Worm (Caenorhabditis elegans) whole organism, young adult: ENCODE measurements around the gene elp-1.

Experiments used
- B0035.1 ChIP-seq: sonication (generic microtip); optimal IDR thresholded peaks from 2 replicates; lab custom pipeline; 2016; ENCODE audit warnings: missing genetic modification characterization, mild to moderate bottlenecking, missing compliant biosample characterization, missing genotype, missing genetic modification reagents
- C17E4.6 ChIP-seq: fragments of 200-800 bp; sonication (Bioruptor generic); IDR thresholded peaks from 2 replicates; pipeline ENCODE4 v1.3.6; 2022; ENCODE audit warnings: missing genetic modification reagents, missing genetic modification characterization, missing compliant biosample characterization
- F22D6.2 ChIP-seq: sonication (generic microtip); optimal IDR thresholded peaks from 2 replicates; lab custom pipeline; 2016; ENCODE audit warnings: mild to moderate bottlenecking, missing genetic modification characterization, missing compliant biosample characterization
- F23B12.7 ChIP-seq: sonication (generic microtip); optimal IDR thresholded peaks from 2 replicates; lab custom pipeline; 2017; ENCODE audit warnings: missing genetic modification characterization, mild to moderate bottlenecking, missing compliant biosample characterization, antibody characterized with exemption, moderate library complexity; ENCODE audit not compliant: insufficient read depth
- F52B5.7 ChIP-seq: sonication (generic microtip); optimal IDR thresholded peaks from 2 replicates; lab custom pipeline; 2016; ENCODE audit warnings: mild to moderate bottlenecking, missing genetic modification characterization, missing compliant biosample characterization
- F55B11.4 ChIP-seq: sonication (generic microtip); optimal IDR thresholded peaks from 2 replicates; lab custom pipeline; 2016; ENCODE audit warnings: missing compliant biosample characterization, missing genetic modification characterization, borderline replicate concordance; ENCODE audit not compliant: insufficient read depth
- K11D2.4 ChIP-seq: fragments of 200-800 bp; sonication (Bioruptor generic); IDR thresholded peaks from 2 replicates; pipeline ENCODE4 v1.3.6; 2022; ENCODE audit warnings: missing genetic modification reagents, missing genetic modification characterization, missing compliant biosample characterization
- K12H6.12 ChIP-seq: fragments of 200-800 bp; sonication (Bioruptor generic); optimal IDR thresholded peaks from 2 replicates; lab custom pipeline; 2018; ENCODE audit warnings: mild to moderate bottlenecking, missing genetic modification characterization, missing compliant biosample characterization
- T26A5.8 ChIP-seq: sonication (generic microtip); optimal IDR thresholded peaks from 2 replicates; lab custom pipeline; 2016; ENCODE audit warnings: missing genetic modification characterization, missing compliant biosample characterization
- Y67H2A.10 ChIP-seq: fragments of 200-800 bp; sonication (Bioruptor generic); conservative IDR thresholded peaks from 2 replicates; pipeline ENCODE4 v1.3.6; 2022; ENCODE audit warnings: missing genetic modification reagents, missing genetic modification characterization, missing compliant biosample characterization
- Y79H2A.3 ChIP-seq: fragments of 200-800 bp; sonication (Bioruptor generic); conservative IDR thresholded peaks from 2 replicates; pipeline ENCODE4 v1.3.6; 2022; ENCODE audit warnings: missing genetic modification reagents, missing genetic modification characterization, missing compliant biosample characterization
- ama-1 ChIP-seq, 3 experiments: fragments of 150-350 bp in 1 of 3; sonication (generic microtip) in 2 of 3; optimal IDR thresholded peaks; 2 replicates each; lab custom pipeline; 2014 to 2018; ENCODE audit warnings: missing biosample characterization in 2 of 3, missing genetic modification characterization in 2 of 3, missing genetic modification reagents in 2 of 3
- athp-1 ChIP-seq: sonication (generic microtip); optimal IDR thresholded peaks from 2 replicates; lab custom pipeline; 2017; ENCODE audit warnings: mild to moderate bottlenecking, missing genetic modification characterization, missing compliant biosample characterization
- attf-5 ChIP-seq: fragments of 200-800 bp; sonication (Bioruptor generic); optimal IDR thresholded peaks from 2 replicates; lab custom pipeline; 2018; ENCODE audit warnings: mild to moderate bottlenecking, missing genetic modification characterization, missing compliant biosample characterization
- bed-2 ChIP-seq: fragments of 200-800 bp; sonication (Bioruptor generic); IDR thresholded peaks from 2 replicates; pipeline ENCODE4 v1.3.6; 2022; ENCODE audit warnings: missing genetic modification reagents, missing genetic modification characterization, missing compliant biosample characterization
- cebp-2 ChIP-seq: fragments of 200-800 bp; sonication (Bioruptor generic); IDR thresholded peaks from 2 replicates; pipeline ENCODE4 v1.3.6; 2022; ENCODE audit warnings: missing genetic modification characterization, missing compliant biosample characterization
- ceh-100 ChIP-seq: fragments of 200-800 bp; sonication (Bioruptor generic); IDR thresholded peaks from 2 replicates; pipeline ENCODE4 v1.3.6; 2022; ENCODE audit warnings: missing genetic modification reagents, missing genetic modification characterization, missing compliant biosample characterization
- ceh-27 ChIP-seq: fragments of 200-800 bp; sonication (Bioruptor generic); optimal IDR thresholded peaks from 2 replicates; lab custom pipeline; 2018; ENCODE audit warnings: mild to moderate bottlenecking, missing genetic modification characterization, moderate library complexity, missing compliant biosample characterization
- chd-7 ChIP-seq: sonication (generic microtip); optimal IDR thresholded peaks from 2 replicates; lab custom pipeline; 2016; ENCODE audit warnings: mild to moderate bottlenecking, missing genetic modification characterization, moderate library complexity, missing compliant biosample characterization
- dpl-1 ChIP-seq: fragments of 150-350 bp; optimal IDR thresholded peaks from 2 replicates; lab custom pipeline; 2014; ENCODE audit warnings: missing biosample characterization, missing genetic modification reagents, missing genetic modification characterization
- efl-1 ChIP-seq: fragments of 150-350 bp; optimal IDR thresholded peaks from 2 replicates; lab custom pipeline; 2014; ENCODE audit warnings: missing biosample characterization, missing genetic modification reagents, missing genetic modification characterization
- egrh-3 ChIP-seq: fragments of 200-800 bp; sonication (Bioruptor generic); IDR thresholded peaks from 2 replicates; pipeline ENCODE4 v1.3.6; 2022; ENCODE audit warnings: missing genetic modification reagents, missing genetic modification characterization, missing compliant biosample characterization
- ekl-4 ChIP-seq: fragments of 200-800 bp; sonication (Bioruptor generic); IDR thresholded peaks from 2 replicates; pipeline ENCODE4 v1.3.6; 2022; ENCODE audit warnings: missing genetic modification reagents, missing genetic modification characterization, missing compliant biosample characterization
- gei-17 ChIP-seq: fragments of 200-800 bp; sonication (Bioruptor generic); optimal IDR thresholded peaks from 2 replicates; lab custom pipeline; 2018; ENCODE audit warnings: mild to moderate bottlenecking, missing genetic modification characterization, missing compliant biosample characterization
- hlh-12 ChIP-seq: sonication (generic microtip); optimal IDR thresholded peaks from 2 replicates; lab custom pipeline; 2016; ENCODE audit warnings: missing genetic modification characterization, missing compliant biosample characterization
- hlh-26 ChIP-seq: fragments of 200-800 bp; sonication (Bioruptor generic); conservative IDR thresholded peaks from 2 replicates; pipeline ENCODE4 v1.3.6; 2022; ENCODE audit warnings: missing genetic modification reagents, missing genetic modification characterization, missing compliant biosample characterization
- lin-26 ChIP-seq: fragments of 200-800 bp; sonication (Bioruptor generic); IDR thresholded peaks from 2 replicates; pipeline ENCODE4 v1.3.6; 2022; ENCODE audit warnings: missing genetic modification reagents, missing genetic modification characterization, missing compliant biosample characterization
- lin-40 ChIP-seq: sonication (generic microtip); optimal IDR thresholded peaks from 2 replicates; lab custom pipeline; 2016; ENCODE audit warnings: missing genetic modification characterization, mild to moderate bottlenecking, missing compliant biosample characterization, missing genotype, missing genetic modification reagents
- lin-54 ChIP-seq: fragments of 200-800 bp; sonication (Bioruptor generic); optimal IDR thresholded peaks from 2 replicates; lab custom pipeline; 2018; ENCODE audit warnings: mild to moderate bottlenecking, missing genetic modification characterization, missing compliant biosample characterization
- madf-6 ChIP-seq: fragments of 200-800 bp; sonication (Bioruptor generic); IDR thresholded peaks from 2 replicates; pipeline ENCODE4 v1.3.6; 2022; ENCODE audit warnings: missing genetic modification reagents, missing genetic modification characterization, missing compliant biosample characterization
- mcd-1 ChIP-seq: fragments of 200-800 bp; sonication (Bioruptor generic); IDR thresholded peaks from 2 replicates; pipeline ENCODE4 v1.3.6; 2022; ENCODE audit warnings: missing genetic modification reagents, missing genetic modification characterization, missing compliant biosample characterization
- mel-28 ChIP-seq: sonication (generic microtip); optimal IDR thresholded peaks from 2 replicates; lab custom pipeline; 2016; ENCODE audit warnings: borderline replicate concordance, mild to moderate bottlenecking, missing genetic modification characterization, missing compliant biosample characterization
- nfya-1 ChIP-seq: sonication (generic microtip); optimal IDR thresholded peaks from 2 replicates; lab custom pipeline; 2017; ENCODE audit warnings: antibody characterized with exemption, missing compliant biosample characterization, missing genetic modification characterization, borderline replicate concordance; ENCODE audit not compliant: insufficient read depth
- nfya-2 ChIP-seq: fragments of 200-800 bp; sonication (Bioruptor generic); IDR thresholded peaks from 2 replicates; pipeline ENCODE4 v1.3.6; 2022; ENCODE audit warnings: missing genetic modification reagents, missing genetic modification characterization, missing compliant biosample characterization
- nhr-90 ChIP-seq: sonication (generic microtip); optimal IDR thresholded peaks from 2 replicates; lab custom pipeline; 2016; ENCODE audit warnings: missing genotype, mild to moderate bottlenecking, missing genetic modification characterization, missing compliant biosample characterization
- pbrm-1 ChIP-seq: fragments of 200-800 bp; sonication (Bioruptor generic); IDR thresholded peaks from 2 replicates; pipeline ENCODE4 v1.3.6; 2022; ENCODE audit warnings: missing genetic modification reagents, missing genetic modification characterization, missing compliant biosample characterization
- pha-4 ChIP-seq: fragments of 150-350 bp; sonication (generic microtip); optimal IDR thresholded peaks from 2 replicates; lab custom pipeline; 2014; ENCODE audit warnings: missing biosample characterization, missing genetic modification reagents, missing genetic modification characterization
- rcor-1 ChIP-seq: fragments of 200-800 bp; sonication (Bioruptor generic); IDR thresholded peaks from 2 replicates; pipeline ENCODE4 v1.3.6; 2022; ENCODE audit warnings: missing genetic modification reagents, missing genetic modification characterization, missing compliant biosample characterization
- rpc-1 ChIP-seq, 2 experiments: fragments of 150-350 bp in 1 of 2; sonication (generic microtip) in 1 of 2; optimal IDR thresholded peaks; 2 replicates each; lab custom pipeline; 2014 to 2018; ENCODE audit warnings: missing biosample characterization in 1 of 2, missing genetic modification characterization in 1 of 2, missing genetic modification reagents in 1 of 2, missing genotype in 1 of 2
- sea-2 ChIP-seq: fragments of 200-800 bp; sonication (Bioruptor generic); IDR thresholded peaks from 2 replicates; pipeline ENCODE4 v1.3.6; 2022; ENCODE audit warnings: missing genetic modification characterization, missing compliant biosample characterization
- snpc-1.1 ChIP-seq: sonication (generic microtip); optimal IDR thresholded peaks from 2 replicates; lab custom pipeline; 2017; ENCODE audit warnings: missing genetic modification characterization, mild to moderate bottlenecking, missing compliant biosample characterization, antibody characterized with exemption, moderate library complexity, missing genotype, missing genetic modification reagents; ENCODE audit not compliant: insufficient read depth
- somi-1 ChIP-seq: fragments of 200-800 bp; sonication (Bioruptor generic); optimal IDR thresholded peaks from 2 replicates; lab custom pipeline; 2018; ENCODE audit warnings: mild to moderate bottlenecking, missing genetic modification characterization, missing compliant biosample characterization
- tbp1 ChIP-seq: fragments of 200-800 bp; sonication (Bioruptor generic); optimal IDR thresholded peaks from 2 replicates; lab custom pipeline; 2018; ENCODE audit warnings: mild to moderate bottlenecking, missing genetic modification characterization, missing compliant biosample characterization
- unc-62 ChIP-seq: fragments of 150-350 bp; optimal IDR thresholded peaks from 2 replicates; lab custom pipeline; 2014; ENCODE audit warnings: missing biosample characterization, missing genetic modification reagents, missing genetic modification characterization
- ztf-22 ChIP-seq: fragments of 200-800 bp; sonication (Bioruptor generic); optimal IDR thresholded peaks from 2 replicates; lab custom pipeline; 2018; ENCODE audit warnings: mild to moderate bottlenecking, missing genetic modification characterization, moderate library complexity, missing compliant biosample characterization
- ztf-28 ChIP-seq: fragments of 200-800 bp; sonication (Bioruptor generic); IDR thresholded peaks from 2 replicates; pipeline ENCODE4 v1.3.6; 2022; ENCODE audit warnings: missing genetic modification reagents, missing genetic modification characterization, missing compliant biosample characterization

elp-1 gene

ce11 chrV:20731787-20732186 lies 38.2 kb downstream of the elp-1 start, which contains the start of gene srxa-1:
Gene srxa-1 (plus strand): TSS chrV:20732087.
- TF ChIP-seq hlh-26 (no peak), ztf-22 (GFP tag; lab: Kevin White, UChicago) (no peak), athp-1 (tag; lab: Kevin White, UChicago) (no peak), F23B12.7 (no peak), rcor-1 (GFP tag; lab: Robert Waterston, UW) (no peak), egrh-3 (GFP tag; lab: Robert Waterston, UW) (no peak), ceh-100 (GFP tag; lab: Robert Waterston, UW) (no peak), ceh-27 (GFP tag; lab: Kevin White, UChicago) (no peak), hlh-12 (no peak), K12H6.12 (tag; lab: Kevin White, UChicago) (no peak), nfya-2 (GFP tag; lab: Robert Waterston, UW) (no peak), nhr-90 (tag; lab: Kevin White, UChicago) (no peak), lin-26 (GFP tag; lab: Robert Waterston, UW) (no peak)
- TF ChIP-seq, all 124 proteins: peak for 0

ce11 chrV:20728763-20729350 lies 41.1 kb downstream of the elp-1 start, which contains the start of gene ipla-3:
Gene ipla-3 (minus strand): TSS chrV:20729272.
- TF ChIP-seq mcd-1 (GFP tag; lab: Robert Waterston, UW) (peak; percentile 49; the same call in 1 of the 2 replicates), snpc-1.1 (tag; lab: Kevin White, UChicago) (no peak), madf-6 (GFP tag; lab: Robert Waterston, UW) (0 out of 2 replicates have a peak, but pooled peaks have one; percentile 34), rpc-1 (optimal IDR thresholded peaks at IDR 0.05; lab: Kevin White, UChicago) (no peak), rpc-1 (tag; optimal IDR thresholded peaks at IDR 0.05; lab: Kevin White, UChicago) (no peak), pha-4 (tag; lab: Kevin White, UChicago) (peak; percentile 57), mel-28 (tag; lab: Kevin White, UChicago) (no peak), unc-62 (GFP tag; lab: Kevin White, UChicago) (peak; percentile 1), C17E4.6 (GFP tag; lab: Robert Waterston, UW) (no peak), sea-2 (GFP tag; lab: Robert Waterston, UW) (no peak), tbp1 (GFP tag; lab: Kevin White, UChicago) (peak; percentile 50), F23B12.7 (peak; percentile 32), nfya-1 (no peak), pbrm-1 (GFP tag; lab: Robert Waterston, UW) (no peak), ekl-4 (GFP tag; lab: Robert Waterston, UW) (0 out of 2 replicates have a peak, but pooled peaks have one; percentile 32), T26A5.8 (no peak), Y79H2A.3 (no peak), F52B5.7 (tag; lab: Kevin White, UChicago) (no peak), attf-5 (GFP tag; lab: Kevin White, UChicago) (peak; percentile 75), somi-1 (GFP tag; lab: Kevin White, UChicago) (no peak), chd-7 (tag; lab: Kevin White, UChicago) (peak; percentile 75), Y67H2A.10 (GFP tag; lab: Robert Waterston, UW) (no peak), gei-17 (GFP tag; lab: Kevin White, UChicago) (no peak), ama-1 (optimal IDR thresholded peaks at IDR 0.05; lab: Kevin White, UChicago) (no peak), ama-1 (GFP tag; optimal IDR thresholded peaks at IDR 0.05; lab: Kevin White, UChicago) (no peak), dpl-1 (GFP tag; lab: Kevin White, UChicago) (no peak), lin-54 (peak; percentile 51), B0035.1 (tag; lab: Kevin White, UChicago) (no peak), F22D6.2 (tag; lab: Kevin White, UChicago) (peak; percentile 1), bed-2 (GFP tag; lab: Robert Waterston, UW) (no peak), ztf-28 (GFP tag; lab: Robert Waterston, UW) (no peak), efl-1 (peak; percentile 32), lin-40 (tag; lab: Kevin White, UChicago) (peak; percentile 75), F55B11.4 (tag; lab: Kevin White, UChicago) (no peak), cebp-2 (GFP tag; lab: Robert Waterston, UW) (no peak), egrh-3 (GFP tag; lab: Robert Waterston, UW) (no peak), K11D2.4 (GFP tag; lab: Robert Waterston, UW) (no peak)
